Fruit fly (Drosophila melanogaster) whole organism, adult: ENCODE results near the gene Cbp80.

Experiments used
- CG33017 ChIP-seq: fragments of 200-800 bp; sonication (Bioruptor generic); optimal IDR thresholded peaks from 2 replicates; lab custom pipeline; 2018; ENCODE audit warnings: missing biosample characterization, mild to moderate bottlenecking, missing genetic modification characterization, moderate library complexity
- kay ChIP-seq: fragments of 200-800 bp; sonication (Bioruptor generic); peaks from one replicate; lab custom pipeline; 2016; ENCODE audit warnings: missing biosample characterization, missing genetic modification characterization, borderline replicate concordance

dm6 chrX:4605313-4605712 lies 44.5 kb upstream of the Cbp80 start:
- TF ChIP-seq CG33017 (tag; lab: Kevin White, UChicago) (no peak), kay (GFP tag; lab: Kevin White, UChicago) (no peak)
